Worm (Caenorhabditis elegans) whole organism, L4 larva: Measurements from ENCODE around the gene puf-12.

Source experiments
- ceh-62 ChIP-seq: sonication (generic microtip); optimal IDR thresholded peaks from 2 replicates; lab custom pipeline; 2017; ENCODE audit warnings: missing biosample characterization, missing genetic modification characterization
- ceh-82 ChIP-seq: sonication (generic microtip); optimal IDR thresholded peaks from 2 replicates; lab custom pipeline; 2017; ENCODE audit warnings: missing biosample characterization, missing genetic modification characterization
- daf-19 ChIP-seq: fragments of 200-800 bp; sonication (Bioruptor generic); conservative IDR thresholded peaks from 2 replicates; pipeline ENCODE4 v1.3.6; 2022; ENCODE audit warnings: missing genetic modification characterization, missing compliant biosample characterization
- hlh-30 ChIP-seq: sonication (generic microtip); optimal IDR thresholded peaks from 2 replicates; lab custom pipeline; 2017; ENCODE audit warnings: antibody characterized with exemption, mild to moderate bottlenecking, missing genetic modification characterization, missing compliant biosample characterization; ENCODE audit not compliant: insufficient read depth
- mep-1 ChIP-seq: fragments of 150-350 bp; sonication (generic microtip); optimal IDR thresholded peaks from 3 replicates; lab custom pipeline; 2014; ENCODE audit warnings: missing biosample characterization, missing genetic modification characterization
- nhr-237 ChIP-seq: sonication (generic microtip); optimal IDR thresholded peaks from 2 replicates; lab custom pipeline; 2017; ENCODE audit warnings: missing biosample characterization, missing genetic modification characterization
- nhr-6 ChIP-seq: fragments of 150-350 bp; optimal IDR thresholded peaks from 2 replicates; lab custom pipeline; 2014; ENCODE audit warnings: missing biosample characterization, missing genetic modification characterization
- nhr-76 ChIP-seq: fragments of 150-350 bp; optimal IDR thresholded peaks from 2 replicates; lab custom pipeline; 2014; ENCODE audit warnings: missing biosample characterization, missing genetic modification characterization
- nhr-77 ChIP-seq: fragments of 150-350 bp; optimal IDR thresholded peaks from 2 replicates; lab custom pipeline; 2014; ENCODE audit warnings: missing biosample characterization, missing genetic modification characterization
- tra-1 ChIP-seq: fragments of 200-800 bp; sonication (Bioruptor generic); IDR thresholded peaks from 2 replicates; pipeline ENCODE4 v1.3.6; 2022; ENCODE audit warnings: missing genetic modification reagents, missing genetic modification characterization, missing compliant biosample characterization
- unc-62 ChIP-seq, 3 experiments: fragments of 150-350 bp in 1 of 3; sonication (generic microtip); optimal IDR thresholded peaks in 2 of 3; peaks in 1 of 3; 1 replicate in 1 of 3; 2 replicates in 2 of 3; lab custom pipeline; 2014 to 2017; ENCODE audit warnings: missing biosample characterization in 3 of 3, missing genetic modification characterization in 3 of 3, missing genetic modification reagents in 3 of 3, missing genotype in 1 of 3

- TF ChIP-seq mep-1 (tag; lab: Kevin White, UChicago) (no peak), hlh-30 (tag; lab: Kevin White, UChicago) (no peak), tra-1 (GFP tag; lab: Robert Waterston, UW) (no peak), nhr-76 (no peak), unc-62 (GFP tag; optimal IDR thresholded peaks at IDR 0.05 in 1 of 2; lab: Kevin White, UChicago) (no peak), unc-62 (tag; optimal IDR thresholded peaks at IDR 0.05; lab: Kevin White, UChicago) (no peak), nhr-77 (tag; lab: Kevin White, UChicago) (no peak), nhr-6 (no peak), daf-19 (no peak), ceh-82 (tag; lab: Kevin White, UChicago) (no peak), ceh-62 (no peak), nhr-237 (tag; lab: Kevin White, UChicago) (no peak)
These were observed 48.6 kb upstream of the puf-12 start for ce11 chrII:10051485-10051884.
